Fruit fly (Drosophila melanogaster) whole organism, embryonic: Measurements from ENCODE around the gene Crg-1.

Source experiments
- Bgb ChIP-seq: fragments of 200-800 bp; sonication (Bioruptor generic); IDR thresholded peaks from 2 replicates; pipeline ENCODE4 v1.3.6; 2022; ENCODE audit warnings: missing biosample characterization, missing genetic modification characterization; ENCODE audit not compliant: partially characterized antibody
- CG10274 ChIP-seq: fragments of 200-800 bp; sonication (Bioruptor generic); optimal IDR thresholded peaks from 3 replicates; lab custom pipeline; 2017; ENCODE audit warnings: missing biosample characterization, mild to moderate bottlenecking, missing genetic modification characterization
- CG10959 ChIP-seq: fragments of 200-800 bp; sonication (Bioruptor generic); IDR thresholded peaks from 2 replicates; pipeline ENCODE4 v1.3.6; 2022; ENCODE audit warnings: missing biosample characterization, missing genetic modification characterization
- CG13624 ChIP-seq: fragments of 200-800 bp; sonication (Bioruptor generic); optimal IDR thresholded peaks from 2 replicates; lab custom pipeline; 2016; ENCODE audit warnings: missing biosample characterization, missing genetic modification characterization
- CG1529 ChIP-seq: fragments of 200-800 bp; sonication (Bioruptor generic); optimal IDR thresholded peaks from 3 replicates; lab custom pipeline; 2018; ENCODE audit warnings: missing biosample characterization, missing genetic modification characterization
- CG17359 ChIP-seq: fragments of 200-800 bp; sonication (Bioruptor generic); optimal IDR thresholded peaks from 3 replicates; lab custom pipeline; 2018; ENCODE audit warnings: missing biosample characterization, mild to moderate bottlenecking, missing genetic modification characterization, moderate library complexity
- CG1792 ChIP-seq: fragments of 200-800 bp; sonication (Bioruptor generic); optimal IDR thresholded peaks from 2 replicates; lab custom pipeline; 2016; ENCODE audit warnings: missing biosample characterization, missing genetic modification characterization
- CG34224 ChIP-seq: fragments of 200-800 bp; sonication (Bioruptor generic); IDR thresholded peaks from 3 replicates; pipeline ENCODE4 v1.3.6; 2022; ENCODE audit warnings: missing biosample characterization, missing genetic modification characterization; ENCODE audit not compliant: partially characterized antibody
- CG34376 ChIP-seq: fragments of 200-800 bp; sonication (Bioruptor generic); optimal IDR thresholded peaks from 2 replicates; lab custom pipeline; 2018; ENCODE audit warnings: missing biosample characterization, mild to moderate bottlenecking, missing genetic modification characterization
- CG4730 ChIP-seq: fragments of 200-800 bp; sonication (Bioruptor generic); IDR thresholded peaks from 2 replicates; pipeline ENCODE4 v1.3.6; 2022; ENCODE audit warnings: missing biosample characterization, missing genetic modification characterization
- CG5953 ChIP-seq: fragments of 200-800 bp; sonication (Bioruptor generic); IDR thresholded peaks from 2 replicates; pipeline ENCODE4 v1.3.6; 2022; ENCODE audit warnings: missing biosample characterization, missing genetic modification characterization
- CG7786 ChIP-seq: fragments of 200-800 bp; sonication (Bioruptor generic); optimal IDR thresholded peaks from 2 replicates; lab custom pipeline; 2016; ENCODE audit warnings: missing biosample characterization, missing genetic modification characterization
- CG8089 ChIP-seq: fragments of 200-800 bp; sonication (Bioruptor generic); optimal IDR thresholded peaks from 3 replicates; lab custom pipeline; 2016; ENCODE audit warnings: missing biosample characterization, missing genetic modification characterization
- CG8924 ChIP-seq: fragments of 200-800 bp; optimal IDR thresholded peaks from 3 replicates; lab custom pipeline; 2019; ENCODE audit warnings: missing biosample characterization, mild to moderate bottlenecking, missing genetic modification characterization, moderate library complexity
- Dip2 ChIP-seq: fragments of 200-800 bp; sonication (Bioruptor generic); IDR thresholded peaks from 2 replicates; pipeline ENCODE4 v1.3.6; 2022; ENCODE audit warnings: missing biosample characterization, missing genetic modification characterization
- Dll ChIP-seq: fragments of 200-800 bp; sonication (Bioruptor generic); IDR thresholded peaks from 4 replicates; pipeline ENCODE4 v1.3.6; 2022; ENCODE audit warnings: missing biosample characterization, missing genetic modification characterization; ENCODE audit not compliant: partially characterized antibody
- Dp ChIP-seq: fragments of 200-800 bp; sonication (Bioruptor generic); optimal IDR thresholded peaks from 2 replicates; lab custom pipeline; 2018; ENCODE audit warnings: missing biosample characterization, mild to moderate bottlenecking, missing genetic modification characterization, moderate library complexity
- Drgx ChIP-seq: fragments of 200-800 bp; sonication (Bioruptor generic); IDR thresholded peaks from 2 replicates; pipeline ENCODE4 v1.3.6; 2022; ENCODE audit warnings: missing biosample characterization, missing genetic modification characterization
- Ets65A ChIP-seq: fragments of 200-800 bp; sonication (Bioruptor generic); peaks from one replicate; lab custom pipeline; 2016; ENCODE audit warnings: missing biosample characterization, missing genetic modification characterization
- Fer3 ChIP-seq: fragments of 200-800 bp; sonication (Bioruptor generic); optimal IDR thresholded peaks from 2 replicates; lab custom pipeline; 2018; ENCODE audit warnings: missing biosample characterization, mild to moderate bottlenecking, missing genetic modification characterization, moderate library complexity
- H2.0 ChIP-seq: fragments of 200-800 bp; sonication (Bioruptor generic); IDR thresholded peaks from 2 replicates; pipeline ENCODE4 v1.3.6; 2022; ENCODE audit warnings: missing biosample characterization, missing genetic modification characterization
- Hey ChIP-seq: fragments of 200-800 bp; sonication (Bioruptor generic); optimal IDR thresholded peaks from 3 replicates; lab custom pipeline; 2018; ENCODE audit warnings: missing biosample characterization, mild to moderate bottlenecking, missing genetic modification characterization
- Hr51 ChIP-seq, 2 experiments: fragments of 200-800 bp; sonication (Bioruptor generic); optimal IDR thresholded peaks; 2 replicates in 1 of 2; 3 replicates in 1 of 2; lab custom pipeline; 2016 to 2018; ENCODE audit warnings: missing biosample characterization in 2 of 2, missing genetic modification characterization in 2 of 2, mild to moderate bottlenecking in 1 of 2, moderate library complexity in 1 of 2
- Lim3 ChIP-seq: fragments of 200-800 bp; sonication (Bioruptor generic); IDR thresholded peaks from 2 replicates; pipeline ENCODE4 v1.3.6; 2022; ENCODE audit warnings: missing biosample characterization, missing genetic modification characterization
- MTF-1 ChIP-seq: fragments of 200-800 bp; sonication (Bioruptor generic); optimal IDR thresholded peaks from 2 replicates; lab custom pipeline; 2018; ENCODE audit warnings: missing biosample characterization, mild to moderate bottlenecking, missing genetic modification characterization, borderline replicate concordance
- Mrtf ChIP-seq: fragments of 200-800 bp; sonication (Bioruptor generic); IDR thresholded peaks from 3 replicates; pipeline ENCODE4 v1.3.6; 2022; ENCODE audit warnings: missing biosample characterization, missing genetic modification characterization
- Nf-YB ChIP-seq: fragments of 200-800 bp; sonication (Bioruptor generic); optimal IDR thresholded peaks from 3 replicates; lab custom pipeline; 2019; ENCODE audit warnings: missing biosample characterization, mild to moderate bottlenecking, missing genetic modification characterization, moderate library complexity
- Nf-YC ChIP-seq: fragments of 200-800 bp; optimal IDR thresholded peaks from 3 replicates; lab custom pipeline; 2019; ENCODE audit warnings: missing biosample characterization, mild to moderate bottlenecking, missing genetic modification characterization, moderate library complexity
- Optix ChIP-seq: fragments of 200-800 bp; sonication (Bioruptor generic); IDR thresholded peaks from 3 replicates; pipeline ENCODE4 v1.3.6; 2022; ENCODE audit warnings: missing biosample characterization, missing genetic modification characterization
- PHDP ChIP-seq: fragments of 200-800 bp; sonication (Bioruptor generic); optimal IDR thresholded peaks from 3 replicates; lab custom pipeline; 2018; ENCODE audit warnings: missing biosample characterization, mild to moderate bottlenecking, missing genetic modification characterization, moderate library complexity
- Rx ChIP-seq: fragments of 200-800 bp; sonication (Bioruptor generic); IDR thresholded peaks from 2 replicates; pipeline ENCODE4 v1.3.6; 2022; ENCODE audit warnings: missing biosample characterization, missing genetic modification characterization
- Side ChIP-seq: fragments of 200-800 bp; sonication (Bioruptor generic); optimal IDR thresholded peaks from 2 replicates; lab custom pipeline; 2016; ENCODE audit warnings: missing biosample characterization, missing genetic modification characterization
- Sox100B ChIP-seq: fragments of 200-800 bp; sonication (Bioruptor generic); optimal IDR thresholded peaks from 3 replicates; lab custom pipeline; 2018; ENCODE audit warnings: missing biosample characterization, mild to moderate bottlenecking, missing genetic modification characterization
- Taf1 ChIP-seq: fragments of 200-800 bp; sonication (Bioruptor generic); IDR thresholded peaks from 2 replicates; pipeline ENCODE4 v1.3.6; 2022; ENCODE audit warnings: missing biosample characterization, missing genetic modification characterization
- Tbp ChIP-seq: fragments of >200 bp; optimal IDR thresholded peaks from 2 replicates; lab custom pipeline; 2018; ENCODE audit warnings: missing biosample characterization, missing genetic modification characterization
- ara ChIP-seq: fragments of 200-800 bp; sonication (Bioruptor generic); IDR thresholded peaks from 2 replicates; pipeline ENCODE4 v1.3.6; 2022; ENCODE audit warnings: missing biosample characterization, missing genetic modification characterization
- chif ChIP-seq, 2 experiments: fragments of 200-800 bp; sonication (Bioruptor generic); optimal IDR thresholded peaks; 3 replicates each; lab custom pipeline; 2016; ENCODE audit warnings: missing biosample characterization in 2 of 2, missing genetic modification characterization in 2 of 2
- emc ChIP-seq: fragments of 200-800 bp; sonication (Bioruptor generic); optimal IDR thresholded peaks from 2 replicates; lab custom pipeline; 2016; ENCODE audit warnings: missing biosample characterization, missing genetic modification characterization
- en ChIP-seq: fragments of 200-800 bp; sonication (Bioruptor generic); optimal IDR thresholded peaks from 2 replicates; lab custom pipeline; 2016; ENCODE audit warnings: missing biosample characterization, missing genetic modification characterization
- esg ChIP-seq: fragments of 200-800 bp; sonication (Bioruptor generic); conservative IDR thresholded peaks from 2 replicates; pipeline ENCODE4 v1.3.6; 2022; ENCODE audit warnings: missing biosample characterization, missing genetic modification characterization
- gfzf ChIP-seq: fragments of 200-800 bp; sonication (Bioruptor generic); optimal IDR thresholded peaks from 2 replicates; lab custom pipeline; 2016; ENCODE audit warnings: missing biosample characterization, mild to moderate bottlenecking, missing genetic modification characterization, moderate library complexity
- gt ChIP-seq: fragments of 200-800 bp; sonication (Bioruptor generic); IDR thresholded peaks from 2 replicates; pipeline ENCODE4 v1.3.6; 2022; ENCODE audit warnings: missing biosample characterization, missing genetic modification characterization
- hb ChIP-seq: fragments of 200-800 bp; sonication (Bioruptor generic); IDR thresholded peaks from 3 replicates; pipeline ENCODE4 v1.3.6; 2022; ENCODE audit warnings: missing biosample characterization, missing genetic modification characterization; ENCODE audit not compliant: partially characterized antibody
- jing ChIP-seq: fragments of 200-800 bp; sonication (Bioruptor generic); optimal IDR thresholded peaks from 2 replicates; lab custom pipeline; 2018; ENCODE audit warnings: missing biosample characterization, mild to moderate bottlenecking, missing genetic modification characterization
- maf-S ChIP-seq: fragments of 200-800 bp; sonication (Bioruptor generic); optimal IDR thresholded peaks from 2 replicates; lab custom pipeline; 2016; ENCODE audit warnings: missing biosample characterization, missing genetic modification characterization
- nerfin-2 ChIP-seq: fragments of 200-800 bp; sonication (Bioruptor generic); IDR thresholded peaks from 2 replicates; pipeline ENCODE4 v1.3.6; 2022; ENCODE audit warnings: missing biosample characterization, missing genetic modification characterization; ENCODE audit not compliant: partially characterized antibody
- odd ChIP-seq: fragments of 200-800 bp; sonication (Bioruptor generic); optimal IDR thresholded peaks from 2 replicates; lab custom pipeline; 2017; ENCODE audit warnings: missing biosample characterization, mild to moderate bottlenecking, missing genetic modification characterization
- rib ChIP-seq: fragments of 200-800 bp; sonication (Bioruptor generic); IDR thresholded peaks from 2 replicates; pipeline ENCODE4 v1.3.6; 2022; ENCODE audit warnings: missing biosample characterization, missing genetic modification characterization
- ro ChIP-seq: fragments of 200-800 bp; sonication (Bioruptor generic); IDR thresholded peaks from 2 replicates; pipeline ENCODE4 v1.3.6; 2022; ENCODE audit warnings: missing biosample characterization, missing genetic modification characterization
- sim ChIP-seq: fragments of 200-800 bp; sonication (Bioruptor generic); IDR thresholded peaks from 2 replicates; pipeline ENCODE4 v1.3.6; 2022; ENCODE audit warnings: missing biosample characterization, missing genetic modification characterization
- ssp ChIP-seq: fragments of 200-800 bp; sonication (Bioruptor generic); IDR thresholded peaks from 2 replicates; pipeline ENCODE4 v1.3.6; 2022; ENCODE audit warnings: missing biosample characterization, missing genetic modification characterization
- trh ChIP-seq: fragments of 200-800 bp; sonication (Bioruptor generic); optimal IDR thresholded peaks from 2 replicates; lab custom pipeline; 2016; ENCODE audit warnings: missing biosample characterization, missing genetic modification characterization

The Crg-1 gene

DNA sequence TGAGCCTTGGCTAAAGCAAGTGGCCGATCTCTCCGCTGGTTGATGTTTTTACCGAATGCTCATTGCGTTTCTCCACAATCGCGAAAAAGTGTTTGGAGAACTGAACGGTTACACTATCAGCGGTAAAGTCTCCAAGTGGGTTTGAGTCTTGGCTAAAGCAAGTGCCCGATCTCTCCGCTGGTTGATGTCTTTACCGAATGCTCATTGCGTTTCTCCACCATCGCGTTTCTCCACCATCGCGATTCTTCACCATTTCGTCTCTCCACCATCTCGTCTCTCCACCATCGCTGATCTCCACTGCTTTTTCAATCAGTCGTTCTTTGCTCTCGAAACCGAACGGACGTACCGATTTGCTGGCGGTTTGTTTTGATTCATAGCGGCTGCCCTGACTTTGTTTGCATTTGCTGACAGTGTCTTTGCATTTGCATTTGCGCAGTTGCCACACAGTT, 18.3 kb downstream of the Crg-1 start, which contains the start of gene ec (continued):
- TF ChIP-seq nerfin-2 (GFP tag; lab: Robert Waterston, UW) (no peak), CG1792 (GFP tag; lab: Kevin White, UChicago) (no peak), CG10959 (GFP tag; lab: Robert Waterston, UW) (no peak), Dll (GFP tag; lab: Robert Waterston, UW) (no peak), en (GFP tag; lab: Kevin White, UChicago) (no peak), trh (GFP tag; lab: Kevin White, UChicago) (no peak), Fer3 (no peak), Dp (GFP tag; lab: Kevin White, UChicago) (peak; percentile 38), Tbp (GFP tag; lab: Kevin White, UChicago) (no peak), Side (GFP tag; lab: Kevin White, UChicago) (peak; percentile 19), odd (GFP tag; lab: Kevin White, UChicago) (peak; percentile 17), Rx (GFP tag; lab: Robert Waterston, UW) (no peak), CG34224 (GFP tag; lab: Robert Waterston, UW) (0 out of 3 replicates have a peak, but pooled peaks have one; percentile 15), esg (GFP tag; lab: Robert Waterston, UW) (no peak), Taf1 (GFP tag; lab: Robert Waterston, UW) (no peak), ro (GFP tag; lab: Robert Waterston, UW) (no peak), CG5953 (0 out of 2 replicates have a peak, but pooled peaks have one; percentile 31), CG7786 (no peak), rib (GFP tag; lab: Robert Waterston, UW) (no peak), chif (GFP tag; optimal IDR thresholded peaks at IDR 0.05; lab: Kevin White, UChicago) (peak in 1 of 2 experiments; percentile 30), sim (GFP tag; lab: Robert Waterston, UW) (no peak), Hr51 (GFP tag; optimal IDR thresholded peaks at IDR 0.05; lab: Kevin White, UChicago) (peak in 1 of 2 experiments; percentile 37), hb (GFP tag; lab: Robert Waterston, UW) (no peak), Lim3 (GFP tag; lab: Robert Waterston, UW) (no peak), CG4730 (GFP tag; lab: Robert Waterston, UW) (no peak), Dip2 (GFP tag; lab: Robert Waterston, UW) (no peak), CG8924 (tag; lab: Kevin White, UChicago) (peak; percentile 44), ssp (no peak), maf-S (GFP tag; lab: Kevin White, UChicago) (no peak), PHDP (tag; lab: Kevin White, UChicago) (no peak), gt (GFP tag; lab: Robert Waterston, UW) (no peak), jing (GFP tag; lab: Kevin White, UChicago) (no peak), H2.0 (GFP tag; lab: Robert Waterston, UW) (no peak), ara (0 out of 2 replicates have a peak, but pooled peaks have one; percentile 36), Hey (tag; lab: Kevin White, UChicago) (no peak), Optix (GFP tag; lab: Robert Waterston, UW) (no peak), CG17359 (tag; lab: Kevin White, UChicago) (peak; percentile 36), CG8089 (no peak), emc (GFP tag; lab: Kevin White, UChicago) (no peak), Ets65A (no peak), Sox100B (GFP tag; lab: Kevin White, UChicago) (no peak), CG10274 (GFP tag; lab: Kevin White, UChicago) (no peak), Bgb (GFP tag; lab: Robert Waterston, UW) (peak; percentile 61; the same call in 1 of the 2 replicates), Mrtf (GFP tag; lab: Robert Waterston, UW) (no peak), gfzf (GFP tag; lab: Kevin White, UChicago) (peak; percentile 85), Drgx (GFP tag; lab: Robert Waterston, UW) (no peak), CG1529 (GFP tag; lab: Kevin White, UChicago) (no peak), MTF-1 (GFP tag; lab: Kevin White, UChicago) (peak; percentile 51), Nf-YC (tag; lab: Kevin White, UChicago) (peak; percentile 16), CG13624 (no peak), Nf-YB (GFP tag; lab: Kevin White, UChicago) (peak; percentile 23), CG34376 (peak; percentile 43)
